Worm (Caenorhabditis elegans): ENCODE results near the gene msp-65.

Gene msp-65

DNA sequence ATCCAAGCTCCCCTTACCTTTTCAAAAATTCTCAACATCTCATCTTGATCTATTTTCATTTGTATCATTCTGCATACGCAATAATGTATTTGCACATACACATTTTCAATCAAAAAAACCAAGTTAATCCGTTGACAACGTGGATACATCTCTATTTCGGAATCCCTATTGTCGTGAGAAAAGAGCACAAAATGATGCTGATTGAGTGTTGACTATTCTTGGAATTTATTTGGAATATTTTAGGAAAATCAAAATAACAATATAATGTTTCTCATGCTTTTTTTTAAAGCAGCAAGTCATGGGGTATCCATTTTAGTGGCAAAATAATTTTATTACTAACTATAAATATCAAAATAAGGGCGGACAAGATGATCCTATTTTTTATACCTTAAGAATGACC is 34.9 kb upstream of the msp-65 start:
- TF ChIP-seq rbr-2 (tag; optimal IDR thresholded peaks at IDR 0.05) (no peak), F37D6.2 (tag; optimal IDR thresholded peaks at IDR 0.05) (no peak), F49E8.2 (tag; optimal IDR thresholded peaks at IDR 0.05; ENCODE audit: borderline replicate concordance) (no peak), snpc-4 (tag; optimal IDR thresholded peaks at IDR 0.05) (no peak), lin-38 (GFP tag; IDR thresholded peaks at IDR 0.05) (no peak), lin-1 (GFP tag; IDR thresholded peaks at IDR 0.05) (no peak), mxl-3 (GFP tag; optimal IDR thresholded peaks at IDR 0.05) (no peak), dmd-9 (GFP tag; IDR thresholded peaks at IDR 0.05) (no peak), hif-1 (tag; optimal IDR thresholded peaks at IDR 0.05) (no peak), mep-1 (tag; optimal IDR thresholded peaks at IDR 0.05) (no peak)

ce11 chrIV:5287190-5287589 is 29.1 kb upstream of the msp-65 start:
- no peak for TF ChIP-seq fkh-10 (GFP tag; optimal IDR thresholded peaks at IDR 0.05)
- no peak for TF ChIP-seq lim-7 (GFP tag; IDR thresholded peaks at IDR 0.05)
- TF ChIP-seq unc-39 (tag; optimal IDR thresholded peaks at IDR 0.05), result no peak
- TF ChIP-seq nhr-25 (tag; optimal IDR thresholded peaks at IDR 0.05; ENCODE audit: borderline replicate concordance, insufficient read depth), result no peak
- no peak for TF ChIP-seq daf-16 (GFP tag; optimal IDR thresholded peaks at IDR 0.05)
- TF ChIP-seq daf-16 (tag; optimal IDR thresholded peaks at IDR 0.05), result no peak
- TF ChIP-seq tag-97 (GFP tag; IDR thresholded peaks at IDR 0.05), result no peak
- TF ChIP-seq cey-2 (tag; optimal IDR thresholded peaks at IDR 0.05; ENCODE audit: borderline replicate concordance, insufficient read depth), result no peak
- no peak for TF ChIP-seq dmd-9 (GFP tag; IDR thresholded peaks at IDR 0.05)
- no peak for TF ChIP-seq set-16 (GFP tag; IDR thresholded peaks at IDR 0.05)
- TF ChIP-seq daf-12 (tag; optimal IDR thresholded peaks at IDR 0.05), result no peak
- no peak for TF ChIP-seq mdt-29 (GFP tag; IDR thresholded peaks at IDR 0.05)

DNA sequence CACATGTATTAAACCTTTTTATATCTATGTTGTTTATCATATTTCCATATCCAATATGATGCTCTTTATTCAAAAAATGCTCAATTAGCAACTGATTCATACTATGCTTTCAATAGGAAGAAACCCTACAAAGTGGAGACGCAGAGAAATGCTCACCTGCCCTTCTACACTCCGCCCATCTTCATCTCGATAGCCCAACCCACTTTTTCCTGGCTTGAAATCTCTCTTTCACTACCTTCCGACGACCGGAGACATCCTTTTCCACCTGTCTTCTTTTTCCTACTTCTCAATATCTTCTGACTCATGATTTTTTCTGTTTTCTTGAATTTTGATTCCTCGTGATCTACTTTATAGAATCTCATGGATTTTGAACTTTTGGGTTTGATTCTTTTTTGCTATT is 27.4 kb upstream of the msp-65 start:
- no peak for TF ChIP-seq nhr-11 (tag; optimal IDR thresholded peaks at IDR 0.05)
- TF ChIP-seq nhr-10 (tag; optimal IDR thresholded peaks at IDR 0.05), result no peak

ce11 chrIV:5290547-5290946 is 25.8 kb upstream of the msp-65 start, which contains the start of gene nlp-47:
Gene nlp-47, plus strand, starts transcription at chrIV:5290847.
- no peak for TF ChIP-seq ztf-7 (tag; optimal IDR thresholded peaks at IDR 0.05)

- TF ChIP-seq Y75B8A.6 (GFP tag; IDR thresholded peaks at IDR 0.05), result no peak
- peak in 1 of 2 experiments; percentile 90 for TF ChIP-seq unc-62 (GFP tag; optimal IDR thresholded peaks at IDR 0.05 in 1 of 2)
- no peak for TF ChIP-seq unc-62 (tag; optimal IDR thresholded peaks at IDR 0.05)
- no peak for TF ChIP-seq madf-9 (GFP tag; conservative IDR thresholded peaks at IDR 0.05)
- peak; percentile 56 for TF ChIP-seq aha-1 (tag)
- no peak for TF ChIP-seq hmg-1.1 (GFP tag; IDR thresholded peaks at IDR 0.05)
Measured at ce11 chrIV:5291207-5291606, 25.1 kb upstream of the msp-65 start.

DNA sequence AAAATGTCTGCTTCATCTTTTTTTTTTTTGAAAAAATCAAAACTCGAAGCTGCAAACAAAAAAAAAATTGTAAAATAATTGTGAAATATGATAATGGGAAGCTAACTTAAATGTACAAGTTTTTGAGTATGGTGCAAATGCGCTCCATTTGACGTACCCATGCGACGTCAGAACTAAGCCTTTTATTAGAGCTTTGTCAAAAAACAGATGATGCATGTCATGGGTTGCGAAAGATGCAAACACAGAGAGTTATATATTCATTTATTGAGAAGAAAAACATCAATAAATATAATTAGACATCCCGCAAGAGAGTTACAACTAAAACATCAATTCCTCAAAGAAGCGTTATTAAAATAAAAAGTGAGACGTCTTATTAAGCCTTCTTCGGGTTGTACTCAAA is 21.9 kb upstream of the msp-65 start:
- no peak for TF ChIP-seq R02D3.7 (tag; optimal IDR thresholded peaks at IDR 0.05)
- TF ChIP-seq zip-11 (GFP tag; IDR thresholded peaks at IDR 0.05), result no peak
- TF ChIP-seq F49E8.2 (tag; optimal IDR thresholded peaks at IDR 0.05; ENCODE audit: borderline replicate concordance), result no peak
- no peak for TF ChIP-seq pqm-1 (tag; optimal IDR thresholded peaks at IDR 0.05)
- TF ChIP-seq dmd-9 (GFP tag; IDR thresholded peaks at IDR 0.05), result no peak
- no peak for TF ChIP-seq skn-1 (tag; optimal IDR thresholded peaks at IDR 0.05)
- TF ChIP-seq fkh-10 (GFP tag; optimal IDR thresholded peaks at IDR 0.05), result no peak
- TF ChIP-seq cey-2 (tag; optimal IDR thresholded peaks at IDR 0.05; ENCODE audit: borderline replicate concordance, insufficient read depth), result no peak

All from whole organism, L4 larva.